Fruit fly (Drosophila melanogaster) whole organism, pupa: ENCODE data around the gene dpp.
A peak's percentile ranks its signal among the peaks of the same experiment; 100 is the strongest.

Experiments
- CG10348 ChIP-seq: fragments of 200-800 bp; sonication (Bioruptor generic); IDR thresholded peaks from 2 replicates; pipeline ENCODE4 v1.3.6; 2022; ENCODE audit warnings: missing biosample characterization, missing genetic modification characterization
- CG12605 ChIP-seq: fragments of 200-800 bp; sonication (Bioruptor generic); IDR thresholded peaks from 2 replicates; pipeline ENCODE4 v1.3.6; 2022; ENCODE audit warnings: missing biosample characterization, missing genetic modification characterization
- CG13204 ChIP-seq: fragments of 200-800 bp; sonication (Bioruptor generic); optimal IDR thresholded peaks from 2 replicates; lab custom pipeline; 2018; ENCODE audit warnings: missing biosample characterization, mild to moderate bottlenecking, missing genetic modification characterization, moderate library complexity
- CG14655 ChIP-seq: fragments of 200-800 bp; sonication (Bioruptor generic); optimal IDR thresholded peaks from 3 replicates; lab custom pipeline; 2017; ENCODE audit warnings: mild to moderate bottlenecking, missing biosample characterization, missing genetic modification reagents, missing genetic modification characterization
- CG15710 ChIP-seq: fragments of 200-800 bp; sonication (Bioruptor generic); optimal IDR thresholded peaks from 2 replicates; lab custom pipeline; 2018; ENCODE audit warnings: missing biosample characterization, mild to moderate bottlenecking, missing genetic modification characterization, moderate library complexity
- CG17806 ChIP-seq: fragments of 200-800 bp; sonication (Bioruptor generic); optimal IDR thresholded peaks from 2 replicates; lab custom pipeline; 2018; ENCODE audit warnings: missing biosample characterization, mild to moderate bottlenecking, missing genetic modification characterization, moderate library complexity
- CG32121 ChIP-seq: fragments of 200-800 bp; sonication (Bioruptor generic); IDR thresholded peaks from 2 replicates; pipeline ENCODE4 v1.3.6; 2022; ENCODE audit warnings: missing biosample characterization, missing genetic modification characterization
- CG34367 ChIP-seq: fragments of 200-800 bp; sonication (Bioruptor generic); optimal IDR thresholded peaks from 2 replicates; lab custom pipeline; 2018; ENCODE audit warnings: missing biosample characterization, mild to moderate bottlenecking, missing genetic modification characterization
- CG4496 ChIP-seq: fragments of 200-800 bp; sonication (Bioruptor generic); IDR thresholded peaks from 3 replicates; pipeline ENCODE4 v1.3.6; 2022; ENCODE audit warnings: missing biosample characterization, missing genetic modification characterization
- CG8159 ChIP-seq: fragments of 200-800 bp; sonication (Bioruptor generic); optimal IDR thresholded peaks from 3 replicates; lab custom pipeline; 2018; ENCODE audit warnings: missing biosample characterization, mild to moderate bottlenecking, missing genetic modification characterization, moderate library complexity
- CG8301 ChIP-seq: fragments of 200-800 bp; sonication (Bioruptor generic); optimal IDR thresholded peaks from 2 replicates; lab custom pipeline; 2018; ENCODE audit warnings: missing biosample characterization, mild to moderate bottlenecking, missing genetic modification characterization
- CG9948 ChIP-seq: fragments of 200-800 bp; sonication (Bioruptor generic); optimal IDR thresholded peaks from 2 replicates; lab custom pipeline; 2018; ENCODE audit warnings: missing biosample characterization, mild to moderate bottlenecking, missing genetic modification characterization, moderate library complexity
- D1 ChIP-seq: fragments of 200-800 bp; sonication (Bioruptor generic); optimal IDR thresholded peaks from 2 replicates; lab custom pipeline; 2018; ENCODE audit warnings: missing biosample characterization, mild to moderate bottlenecking, missing genetic modification characterization, moderate library complexity
- EcR ChIP-seq: fragments of 200-800 bp; sonication (Bioruptor generic); optimal IDR thresholded peaks from 3 replicates; lab custom pipeline; 2019; ENCODE audit warnings: missing biosample characterization, missing genetic modification characterization, mild to moderate bottlenecking, moderate library complexity, missing genetic modification reagents
- Ets98B ChIP-seq: fragments of 200-800 bp; sonication (Bioruptor generic); IDR thresholded peaks from 2 replicates; pipeline ENCODE4 v1.3.6; 2022; ENCODE audit warnings: missing biosample characterization, missing genetic modification characterization
- Pif1A ChIP-seq: fragments of 200-800 bp; sonication (Bioruptor generic); optimal IDR thresholded peaks from 3 replicates; lab custom pipeline; 2016; ENCODE audit warnings: missing biosample characterization, missing genetic modification characterization
- Pif1B ChIP-seq: fragments of 200-800 bp; sonication (Bioruptor generic); optimal IDR thresholded peaks from 3 replicates; lab custom pipeline; 2016; ENCODE audit warnings: missing biosample characterization, missing genetic modification characterization
- Snoo ChIP-seq: fragments of 200-800 bp; sonication (Bioruptor generic); optimal IDR thresholded peaks from 3 replicates; lab custom pipeline; 2017; ENCODE audit warnings: missing biosample characterization, mild to moderate bottlenecking, missing genetic modification characterization, inconsistent platforms
- fd96Ca ChIP-seq: fragments of 200-800 bp; sonication (Bioruptor generic); IDR thresholded peaks from 3 replicates; pipeline ENCODE4 v1.3.6; 2022; ENCODE audit warnings: missing biosample characterization, missing genetic modification characterization
- gl ChIP-seq: fragments of 200-800 bp; sonication (Bioruptor generic); optimal IDR thresholded peaks from 2 replicates; lab custom pipeline; 2018; ENCODE audit warnings: missing biosample characterization, mild to moderate bottlenecking, missing genetic modification characterization
- rn ChIP-seq: fragments of 200-800 bp; sonication (Bioruptor generic); IDR thresholded peaks from 2 replicates; pipeline ENCODE4 v1.3.6; 2022; ENCODE audit warnings: missing biosample characterization, missing genetic modification characterization

Gene dpp

DNA sequence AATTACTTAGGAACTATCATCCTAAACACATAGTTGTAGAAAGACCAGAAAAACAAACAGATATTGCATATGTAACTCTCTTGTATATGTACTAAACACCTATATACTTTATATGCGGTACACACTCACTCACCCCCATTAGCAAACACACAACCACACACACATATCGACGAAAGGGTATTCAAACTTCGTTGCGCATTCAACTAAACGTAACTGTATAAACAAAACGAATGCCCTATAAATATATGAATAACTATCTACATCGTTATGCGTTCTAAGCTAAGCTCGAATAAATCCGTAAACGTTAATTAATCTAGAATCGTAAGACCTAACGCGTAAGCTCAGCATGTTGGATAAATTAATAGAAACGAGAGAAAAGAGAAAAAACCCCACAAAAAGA lies 31.1 kb downstream of the dpp start:
- TF ChIP-seq CG4496 (no peak), Pif1A (no peak), Pif1B (GFP tag; lab: Kevin White, UChicago) (no peak), CG9948 (tag; lab: Kevin White, UChicago) (no peak), CG34367 (no peak), gl (tag; lab: Kevin White, UChicago) (no peak), fd96Ca (GFP tag; lab: Robert Waterston, UW) (no peak), CG32121 (GFP tag; lab: Robert Waterston, UW) (no peak)

DNA sequence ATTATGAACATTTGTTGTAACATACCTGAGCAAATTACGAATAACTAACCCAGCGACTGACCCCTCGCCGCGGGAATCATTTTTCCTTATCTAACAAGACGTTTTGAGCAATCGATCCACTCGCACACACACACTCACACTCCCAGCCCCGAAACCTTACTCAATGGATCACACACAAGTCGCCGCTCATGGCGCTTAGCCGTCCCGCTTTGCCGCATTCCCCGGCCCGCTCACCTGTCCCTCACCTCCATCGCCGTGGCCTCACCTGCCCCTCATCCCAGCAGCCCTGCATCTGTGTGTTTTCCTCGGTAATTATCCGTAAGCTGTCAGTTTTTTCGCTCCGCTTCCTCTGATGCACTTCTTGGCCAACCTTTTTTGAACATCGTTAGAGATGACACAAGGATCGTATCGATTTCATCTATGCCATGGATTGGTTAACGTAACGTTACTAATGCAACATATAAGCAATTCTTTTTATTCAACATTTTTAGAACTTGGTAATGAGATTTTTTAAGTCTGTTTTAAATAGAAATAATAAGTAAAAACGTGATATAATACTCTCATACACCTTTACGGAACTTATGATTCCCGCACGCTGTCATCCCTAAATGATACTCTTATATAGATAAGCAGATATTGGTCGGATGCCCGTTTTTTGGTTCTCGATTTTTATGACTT lies 33.3 kb downstream of the dpp start:
- no peak for TF ChIP-seq CG34367
- no peak for TF ChIP-seq CG12605

DNA sequence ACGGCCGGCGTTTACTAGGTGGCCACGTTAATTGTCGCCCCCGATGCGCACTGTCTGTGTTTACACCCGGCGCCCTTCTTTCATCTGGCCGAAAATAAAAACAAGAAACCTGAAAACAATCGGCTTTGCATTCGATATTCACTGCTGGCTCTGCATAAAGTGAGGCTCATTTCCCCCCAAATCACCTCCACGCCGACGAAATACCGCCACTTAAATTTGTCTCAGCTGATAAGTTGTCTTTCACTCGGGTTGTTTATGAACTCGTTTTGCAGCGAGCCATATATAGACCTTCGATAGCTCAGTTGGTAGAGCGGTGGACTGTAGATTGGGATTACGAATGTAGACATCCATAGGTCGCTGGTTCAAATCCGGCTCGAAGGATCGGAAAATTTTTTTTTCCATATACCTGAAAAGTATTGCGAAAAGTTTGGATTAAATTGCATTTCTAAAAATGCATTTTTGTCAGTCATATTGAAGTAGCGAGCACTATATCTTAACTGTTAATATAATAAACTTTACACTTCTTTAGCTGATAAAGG lies 34.2 kb downstream of the dpp start:
- TF ChIP-seq CG14655 (GFP tag; lab: Kevin White, UChicago), result no peak
- TF ChIP-seq CG15710 (tag; lab: Kevin White, UChicago), result no peak
- TF ChIP-seq rn, result no peak
- TF ChIP-seq Pif1A, result no peak
- no peak for TF ChIP-seq CG4496
- no peak for TF ChIP-seq Pif1B (GFP tag; lab: Kevin White, UChicago)
- no peak for TF ChIP-seq CG8301
- no peak for TF ChIP-seq D1 (tag; lab: Kevin White, UChicago)
- no peak for TF ChIP-seq fd96Ca (GFP tag; lab: Robert Waterston, UW)
- TF ChIP-seq EcR (GFP tag; lab: Kevin White, UChicago), result no peak
- TF ChIP-seq CG17806 (tag; lab: Kevin White, UChicago), result no peak
- no peak for TF ChIP-seq gl (tag; lab: Kevin White, UChicago)
- no peak for TF ChIP-seq CG9948 (tag; lab: Kevin White, UChicago)
- TF ChIP-seq CG34367, result no peak
- no peak for TF ChIP-seq CG32121 (GFP tag; lab: Robert Waterston, UW)

dm6 chr2L:2466360-2466759 lies 38.2 kb downstream of the dpp start:
- no peak for TF ChIP-seq CG13204
- TF ChIP-seq rn, result no peak
- peak; percentile 2 for TF ChIP-seq CG9948 (tag; lab: Kevin White, UChicago)
- TF ChIP-seq fd96Ca (GFP tag; lab: Robert Waterston, UW), result no peak
- TF ChIP-seq CG10348 (GFP tag; lab: Robert Waterston, UW), result no peak
- no peak for TF ChIP-seq CG8301
- no peak for TF ChIP-seq Pif1A
- TF ChIP-seq Pif1B (GFP tag; lab: Kevin White, UChicago), result no peak
- TF ChIP-seq CG4496, result no peak
- peak; percentile 43 for TF ChIP-seq CG8159 (tag; lab: Kevin White, UChicago)
- no peak for TF ChIP-seq Ets98B (GFP tag; lab: Robert Waterston, UW)
- peak; percentile 14 for TF ChIP-seq CG14655 (GFP tag; lab: Kevin White, UChicago)
- peak; percentile 21 for TF ChIP-seq CG17806 (tag; lab: Kevin White, UChicago)
- TF ChIP-seq CG15710 (tag; lab: Kevin White, UChicago), result peak; percentile 31
- no peak for TF ChIP-seq gl (tag; lab: Kevin White, UChicago)
- no peak for TF ChIP-seq Snoo (tag; lab: Kevin White, UChicago)
- no peak for TF ChIP-seq CG12605
- no peak for TF ChIP-seq D1 (tag; lab: Kevin White, UChicago)
- TF ChIP-seq CG34367, result no peak
- TF ChIP-seq CG32121 (GFP tag; lab: Robert Waterston, UW), result no peak
- TF ChIP-seq EcR (GFP tag; lab: Kevin White, UChicago), result no peak

- no peak for TF ChIP-seq Pif1B (GFP tag; lab: Kevin White, UChicago)
- TF ChIP-seq CG17806 (tag; lab: Kevin White, UChicago), result peak; percentile 5
- peak; percentile 44 for TF ChIP-seq CG14655 (GFP tag; lab: Kevin White, UChicago)
- peak; percentile 4 for TF ChIP-seq CG8159 (tag; lab: Kevin White, UChicago)
Observed at dm6 chr2L:2467722-2468372, 39.7 kb downstream of the dpp start.

- no peak for TF ChIP-seq CG15710 (tag; lab: Kevin White, UChicago)
- no peak for TF ChIP-seq EcR (GFP tag; lab: Kevin White, UChicago)
- TF ChIP-seq CG13204, result no peak
- no peak for TF ChIP-seq Pif1B (GFP tag; lab: Kevin White, UChicago)
- no peak for TF ChIP-seq Pif1A
- no peak for TF ChIP-seq gl (tag; lab: Kevin White, UChicago)
- TF ChIP-seq D1 (tag; lab: Kevin White, UChicago), result no peak
- TF ChIP-seq CG32121 (GFP tag; lab: Robert Waterston, UW), result no peak
- no peak for TF ChIP-seq CG10348 (GFP tag; lab: Robert Waterston, UW)
- TF ChIP-seq CG12605, result no peak
- TF ChIP-seq CG14655 (GFP tag; lab: Kevin White, UChicago), result no peak
- no peak for TF ChIP-seq fd96Ca (GFP tag; lab: Robert Waterston, UW)
- no peak for TF ChIP-seq CG17806 (tag; lab: Kevin White, UChicago)
- TF ChIP-seq, all 21 proteins: peak for 0
Observed at dm6 chr2L:2470585-2470984, 42.4 kb downstream of the dpp start.
